Fruit fly (Drosophila melanogaster): ENCODE results near the gene CG43083.

CG43083 gene

dm6 chr3L:15692794-15693532 is 44.6 kb downstream of the CG43083 start:
- peak; percentile 44 for TF ChIP-seq CG12391 (tag; optimal IDR thresholded peaks at IDR 0.05)
- no peak for TF ChIP-seq CG32767 (GFP tag; IDR thresholded peaks at IDR 0.05)
- TF ChIP-seq CG9932 (GFP tag; IDR thresholded peaks at IDR 0.05): no peak
- TF ChIP-seq CG11085 (GFP tag; IDR thresholded peaks at IDR 0.05): no peak
- TF ChIP-seq unc-4 (GFP tag; IDR thresholded peaks at IDR 0.05; ENCODE audit: partially characterized antibody): no peak
- no peak for TF ChIP-seq CG7928 (GFP tag; optimal IDR thresholded peaks at IDR 0.05)
- peak; percentile 69 for TF ChIP-seq sens (GFP tag)
- peak; percentile 13 for TF ChIP-seq Nf-YB (GFP tag; optimal IDR thresholded peaks at IDR 0.05)
- TF ChIP-seq Antp (GFP tag; optimal IDR thresholded peaks at IDR 0.05): no peak
- TF ChIP-seq grau (tag; optimal IDR thresholded peaks at IDR 0.05): peak; percentile 36
- TF ChIP-seq CoRest (tag; optimal IDR thresholded peaks at IDR 0.05): peak; percentile 47
- peak; percentile 43 for TF ChIP-seq Asciz (GFP tag; optimal IDR thresholded peaks at IDR 0.05)
- peak; percentile 60 for TF ChIP-seq Sox102F (GFP tag; optimal IDR thresholded peaks at IDR 0.05)
- peak; percentile 36 for TF ChIP-seq Blimp-1 (GFP tag; optimal IDR thresholded peaks at IDR 0.05)
- TF ChIP-seq CG7556 (GFP tag; optimal IDR thresholded peaks at IDR 0.05): peak; percentile 38
- TF ChIP-seq CG11093 (GFP tag; IDR thresholded peaks at IDR 0.05): peak; percentile 22; the same call in 1 of the 3 replicates
- 0 out of 3 replicates have a peak, but pooled peaks have one; percentile 20 for TF ChIP-seq row (GFP tag; IDR thresholded peaks at IDR 0.05)
- no peak for TF ChIP-seq HmgD (GFP tag; optimal IDR thresholded peaks at IDR 0.05)
- TF ChIP-seq CG3281 (GFP tag; optimal IDR thresholded peaks at IDR 0.05): no peak
- no peak for TF ChIP-seq repo (GFP tag; optimal IDR thresholded peaks at IDR 0.05)
- TF ChIP-seq CG10959 (GFP tag; IDR thresholded peaks at IDR 0.05): 0 out of 2 replicates have a peak, but pooled peaks have one; percentile 8
- no peak for TF ChIP-seq vnd (GFP tag; IDR thresholded peaks at IDR 0.05; ENCODE audit: partially characterized antibody)
- peak; percentile 13 for TF ChIP-seq gsb-n (tag; optimal IDR thresholded peaks at IDR 0.05)
- TF ChIP-seq Neu2 (GFP tag; optimal IDR thresholded peaks at IDR 0.05; ENCODE audit: borderline replicate concordance): no peak
- TF ChIP-seq trem (tag; optimal IDR thresholded peaks at IDR 0.05): peak; percentile 35
- TF ChIP-seq fru (optimal IDR thresholded peaks at IDR 0.05): no peak
- TF ChIP-seq ind (GFP tag; optimal IDR thresholded peaks at IDR 0.05): peak; percentile 15
- peak; percentile 77 for TF ChIP-seq Sox100B (GFP tag; optimal IDR thresholded peaks at IDR 0.05)
- TF ChIP-seq CG8388 (GFP tag; optimal IDR thresholded peaks at IDR 0.05): peak; percentile 42
- TF ChIP-seq CG17328 (GFP tag; IDR thresholded peaks at IDR 0.05): 0 out of 2 replicates have a peak, but pooled peaks have one; percentile 12
- TF ChIP-seq Abd-B (GFP tag; optimal IDR thresholded peaks at IDR 0.05): peak; percentile 24
- TF ChIP-seq lov (optimal IDR thresholded peaks at IDR 0.05): no peak
- TF ChIP-seq lov (GFP tag; IDR thresholded peaks at IDR 0.05): no peak
- TF ChIP-seq grn (GFP tag; optimal IDR thresholded peaks at IDR 0.05): peak; percentile 87
- TF ChIP-seq gem (tag; optimal IDR thresholded peaks at IDR 0.05): peak; percentile 64
- TF ChIP-seq en (GFP tag; optimal IDR thresholded peaks at IDR 0.05): no peak
- peak; percentile 11 for TF ChIP-seq CG2116 (GFP tag; optimal IDR thresholded peaks at IDR 0.05)
- peak; percentile 8 for TF ChIP-seq CG12659 (GFP tag; optimal IDR thresholded peaks at IDR 0.05)
- TF ChIP-seq CG4328 (GFP tag; optimal IDR thresholded peaks at IDR 0.05): no peak
- TF ChIP-seq Usf (GFP tag; optimal IDR thresholded peaks at IDR 0.05): peak; percentile 1
- peak; percentile 78 for TF ChIP-seq CG10979 (tag; optimal IDR thresholded peaks at IDR 0.05)
- peak; percentile 60 for TF ChIP-seq kni (GFP tag; optimal IDR thresholded peaks at IDR 0.05)
- TF ChIP-seq dmrt11E (tag; optimal IDR thresholded peaks at IDR 0.05): peak; percentile 80
- TF ChIP-seq CG9437 (GFP tag; optimal IDR thresholded peaks at IDR 0.05): peak; percentile 57
- TF ChIP-seq ken (GFP tag; IDR thresholded peaks at IDR 0.05): no peak
- TF ChIP-seq CG9727 (GFP tag; optimal IDR thresholded peaks at IDR 0.05): peak; percentile 72
- peak in 1 of 3 experiments; percentile 72 for TF ChIP-seq Stat92E (GFP tag; optimal IDR thresholded peaks at IDR 0.05)
- TF ChIP-seq CG16815 (GFP tag; optimal IDR thresholded peaks at IDR 0.05): peak; percentile 20
- TF ChIP-seq tin (GFP tag; optimal IDR thresholded peaks at IDR 0.05): peak; percentile 19
